Worm (Caenorhabditis elegans) whole organism, L1 larva: Measurements from ENCODE around the gene C10A4.1.

Source experiments
- Y116A8C.19 ChIP-seq: sonication (generic microtip); optimal IDR thresholded peaks from 2 replicates; lab custom pipeline; 2016; ENCODE audit warnings: missing compliant biosample characterization, missing genetic modification characterization, borderline replicate concordance
- aly-2 ChIP-seq: fragments of 150-350 bp; optimal IDR thresholded peaks from 2 replicates; lab custom pipeline; 2014; ENCODE audit warnings: missing biosample characterization, missing genetic modification characterization
- ceh-82 ChIP-seq, 3 experiments: fragments of 150-350 bp in 1 of 3; sonication (generic microtip) in 2 of 3; optimal IDR thresholded peaks; 2 replicates each; lab custom pipeline; 2014 to 2017; ENCODE audit warnings: missing biosample characterization in 3 of 3, missing genetic modification characterization in 3 of 3
- egl-27 ChIP-seq, 2 experiments: fragments of 150-350 bp in 1 of 2; sonication (generic microtip); optimal IDR thresholded peaks; 3 replicates each; lab custom pipeline; 2017 to 2018; ENCODE audit warnings: missing biosample characterization in 2 of 2, missing genetic modification characterization in 2 of 2, missing genetic modification reagents in 2 of 2
- lin-39 ChIP-seq: fragments of 150-350 bp; optimal IDR thresholded peaks from 2 replicates; lab custom pipeline; 2014; ENCODE audit warnings: missing biosample characterization, missing genetic modification reagents, missing genetic modification characterization
- mef-2 ChIP-seq: fragments of 150-350 bp; optimal IDR thresholded peaks from 2 replicates; lab custom pipeline; 2014; ENCODE audit warnings: missing biosample characterization, missing genetic modification characterization
- nhr-85 ChIP-seq: sonication (generic microtip); peaks from one replicate; lab custom pipeline; 2016; ENCODE audit warnings: missing genetic modification characterization, inconsistent platforms, missing compliant biosample characterization
- rnt-1 ChIP-seq: sonication (generic microtip); optimal IDR thresholded peaks from 2 replicates; lab custom pipeline; 2016; ENCODE audit warnings: mild to moderate bottlenecking, missing genetic modification characterization, moderate library complexity, missing compliant biosample characterization
- skn-1 ChIP-seq: fragments of 150-350 bp; optimal IDR thresholded peaks from 2 replicates; lab custom pipeline; 2014; ENCODE audit warnings: missing biosample characterization, missing genetic modification characterization
- snpc-4 ChIP-seq: fragments of 150-350 bp; optimal IDR thresholded peaks from 2 replicates; lab custom pipeline; 2014; ENCODE audit warnings: missing biosample characterization, missing genetic modification characterization
- sox-4 ChIP-seq: sonication (generic microtip); optimal IDR thresholded peaks from 2 replicates; lab custom pipeline; 2016; ENCODE audit warnings: missing genetic modification characterization, missing compliant biosample characterization
- swsn-7 ChIP-seq: sonication (generic microtip); optimal IDR thresholded peaks from 2 replicates; lab custom pipeline; 2016; ENCODE audit warnings: missing genetic modification characterization, missing compliant biosample characterization

DNA sequence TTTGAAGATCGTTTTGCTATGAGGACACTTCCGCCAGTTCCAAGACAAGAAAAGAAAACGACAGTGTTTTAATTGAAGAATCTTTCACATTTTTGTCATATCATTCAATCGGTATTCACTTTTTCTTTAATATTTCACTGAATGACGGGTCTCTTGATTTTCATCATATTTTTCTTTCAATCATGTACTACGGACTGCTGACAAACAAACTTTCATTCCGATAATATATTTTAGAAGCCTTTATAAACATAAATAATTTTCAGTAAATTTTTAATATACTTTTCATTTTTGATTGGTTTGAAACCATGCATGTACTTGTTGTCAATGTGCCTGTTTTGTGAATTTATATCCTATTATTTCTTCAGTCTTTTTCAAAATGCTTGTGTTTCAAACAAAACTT, 17.1 kb downstream of the C10A4.1 start, which contains the start of gene clc-5:
- no peak for TF ChIP-seq egl-27 (tag; optimal IDR thresholded peaks at IDR 0.05; lab: Kevin White, UChicago)
- TF ChIP-seq sox-4 (tag; lab: Kevin White, UChicago): no peak
- TF ChIP-seq Y116A8C.19 (tag; lab: Kevin White, UChicago): no peak
- TF ChIP-seq snpc-4 (tag; lab: Kevin White, UChicago): no peak
- no peak for TF ChIP-seq lin-39 (tag; lab: Kevin White, UChicago)
- no peak for TF ChIP-seq aly-2
- no peak for TF ChIP-seq mef-2 (tag; lab: Kevin White, UChicago)
- no peak for TF ChIP-seq swsn-7
- TF ChIP-seq rnt-1 (tag; lab: Kevin White, UChicago): no peak
- TF ChIP-seq skn-1 (tag; lab: Kevin White, UChicago): no peak
- TF ChIP-seq nhr-85 (tag; lab: Kevin White, UChicago): peak; percentile 25
- no peak for TF ChIP-seq ceh-82 (tag; optimal IDR thresholded peaks at IDR 0.05; lab: Kevin White, UChicago)
